Worm (Caenorhabditis elegans): ENCODE results near the gene F54B3.1.

Gene F54B3.1

DNA sequence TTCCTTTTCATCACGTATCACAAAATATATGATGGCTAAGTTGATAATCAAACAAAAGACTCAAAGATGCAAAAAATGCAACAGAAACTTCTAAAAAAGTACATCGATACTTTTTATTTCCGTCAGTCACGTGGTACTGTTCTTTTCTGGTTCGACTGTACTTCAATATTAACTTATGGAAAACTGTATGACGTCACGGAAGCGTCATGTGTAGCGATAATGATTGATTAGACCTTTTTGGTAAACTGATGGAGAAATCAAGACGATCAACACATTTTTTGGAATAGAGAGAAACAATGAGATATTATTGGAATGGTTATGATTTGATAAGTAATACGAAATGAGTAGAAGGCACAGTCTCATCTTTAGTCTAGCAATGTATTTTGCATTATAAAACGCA, 43.2 kb downstream of the F54B3.1 start (continued):
- peak in 1 of 2 experiments; percentile 66 for TF ChIP-seq lin-35 (GFP tag; optimal IDR thresholded peaks at IDR 0.05)
- TF ChIP-seq egl-13 (tag; optimal IDR thresholded peaks at IDR 0.05), result no peak
- TF ChIP-seq alr-1 (tag; optimal IDR thresholded peaks at IDR 0.05; ENCODE audit: borderline replicate concordance), result no peak
- no peak for TF ChIP-seq zip-4 (GFP tag; optimal IDR thresholded peaks at IDR 0.05)
- TF ChIP-seq sptf-1 (tag; optimal IDR thresholded peaks at IDR 0.05), result no peak
- TF ChIP-seq blmp-1 (tag; optimal IDR thresholded peaks at IDR 0.05), result peak; percentile 57
- TF ChIP-seq vab-15 (tag; optimal IDR thresholded peaks at IDR 0.05), result peak; percentile 23
- TF ChIP-seq nhr-20 (tag; optimal IDR thresholded peaks at IDR 0.05), result peak; percentile 77
- TF ChIP-seq ceh-88 (GFP tag; IDR thresholded peaks at IDR 0.05), result no peak
- TF ChIP-seq dsc-1 (tag; optimal IDR thresholded peaks at IDR 0.05), result no peak
- peak in 1 of 2 experiments; percentile 48 for TF ChIP-seq mdl-1 (tag; optimal IDR thresholded peaks at IDR 0.05)
- no peak for TF ChIP-seq ztf-4 (tag; optimal IDR thresholded peaks at IDR 0.05)
- TF ChIP-seq skn-1 (tag; optimal IDR thresholded peaks at IDR 0.05), result no peak
- TF ChIP-seq elt-3 (tag; optimal IDR thresholded peaks at IDR 0.05), result peak in 2 of 6 experiments; percentile 59 to 92
- TF ChIP-seq tbx-2 (tag; optimal IDR thresholded peaks at IDR 0.05), result peak; percentile 37
- peak; percentile 32; the same call in 1 of the 2 replicates for TF ChIP-seq nhr-19 (GFP tag; conservative IDR thresholded peaks at IDR 0.05)
- TF ChIP-seq nhr-84 (tag; optimal IDR thresholded peaks at IDR 0.05), result no peak
- peak; percentile 96 for TF ChIP-seq nhr-85 (tag)

DNA sequence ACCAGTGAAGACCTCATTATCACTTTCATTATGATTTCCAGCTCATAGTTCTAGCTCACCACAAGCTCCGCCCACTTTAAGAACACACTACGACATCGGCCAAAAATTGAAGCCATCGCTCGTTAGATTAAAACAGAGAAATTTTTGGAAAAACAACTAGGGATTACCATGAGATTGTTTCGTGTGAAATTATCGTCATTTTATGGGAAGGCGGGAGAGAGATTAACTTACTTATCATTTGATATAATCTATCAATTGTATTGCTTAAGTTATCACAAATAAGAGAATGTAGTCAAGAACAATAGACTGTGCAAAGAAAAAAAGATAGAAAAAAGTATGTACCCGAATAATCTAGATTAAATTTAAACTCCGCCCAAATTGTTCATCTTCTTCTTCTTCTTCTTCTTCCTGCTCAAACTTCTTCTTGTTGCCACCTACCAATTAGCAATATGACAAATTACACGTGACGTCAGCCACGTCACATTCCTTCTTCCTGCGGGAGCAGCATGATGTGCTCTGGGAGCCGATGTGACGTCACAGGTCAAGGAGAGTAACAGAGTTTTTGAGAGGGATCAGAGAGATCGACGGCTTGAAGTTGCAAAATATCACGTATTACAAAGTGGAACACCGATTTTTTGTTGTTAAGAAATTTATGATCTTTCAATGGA, 49.1 kb downstream of the F54B3.1 start, which contains the start of gene nep-26:
Gene nep-26, minus strand, starts transcription at position 51 of the 668 bp plus-strand sequence.
- TF ChIP-seq lin-14 (GFP tag; optimal IDR thresholded peaks at IDR 0.05) (peak; percentile 81), unc-130 (tag; optimal IDR thresholded peaks at IDR 0.05) (peak; percentile 64), hpl-2 (GFP tag; optimal IDR thresholded peaks at IDR 0.05) (no peak), ceh-82 (tag; optimal IDR thresholded peaks at IDR 0.05) (no peak), sox-4 (tag; optimal IDR thresholded peaks at IDR 0.05) (no peak), lin-35 (GFP tag; optimal IDR thresholded peaks at IDR 0.05) (peak in 1 of 2 experiments; percentile 9), dpl-1 (GFP tag; optimal IDR thresholded peaks at IDR 0.05) (peak in 1 of 3 experiments; percentile 11), nhr-77 (tag; optimal IDR thresholded peaks at IDR 0.05) (no peak), swsn-7 (tag; optimal IDR thresholded peaks at IDR 0.05) (peak; percentile 37), elt-2 (tag; optimal IDR thresholded peaks at IDR 0.05) (no peak), vab-15 (tag; optimal IDR thresholded peaks at IDR 0.05) (no peak), lin-13 (GFP tag; optimal IDR thresholded peaks at IDR 0.05) (peak; percentile 24), unc-86 (tag; optimal IDR thresholded peaks at IDR 0.05) (no peak), egl-27 (tag; optimal IDR thresholded peaks at IDR 0.05) (no peak), nhr-47 (tag; optimal IDR thresholded peaks at IDR 0.05) (peak; percentile 30), rnt-1 (tag; optimal IDR thresholded peaks at IDR 0.05) (peak; percentile 85), ztf-4 (tag; optimal IDR thresholded peaks at IDR 0.05) (peak; percentile 77), nhr-20 (tag; optimal IDR thresholded peaks at IDR 0.05) (peak; percentile 66), efl-1 (optimal IDR thresholded peaks at IDR 0.05) (peak in 1 of 2 experiments; percentile 39), efl-1 (GFP tag; optimal IDR thresholded peaks at IDR 0.05 in 1 of 2) (no peak), lin-39 (tag; optimal IDR thresholded peaks at IDR 0.05) (peak; percentile 80), ceh-88 (GFP tag; IDR thresholded peaks at IDR 0.05) (no peak), nhr-11 (tag; optimal IDR thresholded peaks at IDR 0.05) (peak; percentile 6), nhr-28 (tag; optimal IDR thresholded peaks at IDR 0.05) (no peak), lir-3 (tag; optimal IDR thresholded peaks at IDR 0.05; ENCODE audit: poor library complexity) (peak; percentile 41), xbp-1 (tag; optimal IDR thresholded peaks at IDR 0.05) (peak; percentile 52), lsy-2 (tag; optimal IDR thresholded peaks at IDR 0.05) (peak; percentile 21 to 40), nhr-19 (GFP tag; conservative IDR thresholded peaks at IDR 0.05) (peak; percentile 78), nhr-71 (tag; optimal IDR thresholded peaks at IDR 0.05) (peak; percentile 90), mdl-1 (tag; optimal IDR thresholded peaks at IDR 0.05) (peak in 1 of 2 experiments; percentile 63), tbx-2 (tag; optimal IDR thresholded peaks at IDR 0.05) (peak; percentile 41), sptf-1 (tag; optimal IDR thresholded peaks at IDR 0.05) (no peak), snu-23 (GFP tag; optimal IDR thresholded peaks at IDR 0.05) (peak; percentile 51), dsc-1 (tag; optimal IDR thresholded peaks at IDR 0.05) (peak; percentile 71)
